Worm (Caenorhabditis elegans): ENCODE measurements around the gene F56B6.6.

- TF ChIP-seq him-1 (tag; optimal IDR thresholded peaks at IDR 0.05) (no peak), dao-5 (tag; optimal IDR thresholded peaks at IDR 0.05) (no peak), W03F9.2 (tag; optimal IDR thresholded peaks at IDR 0.05) (no peak)
Measured at ce11 chrX:3513715-3514114, 19.1 kb downstream of the F56B6.6 start.
